Worm (Caenorhabditis elegans): ENCODE data around the gene T08B6.4.

T08B6.4 gene

DNA sequence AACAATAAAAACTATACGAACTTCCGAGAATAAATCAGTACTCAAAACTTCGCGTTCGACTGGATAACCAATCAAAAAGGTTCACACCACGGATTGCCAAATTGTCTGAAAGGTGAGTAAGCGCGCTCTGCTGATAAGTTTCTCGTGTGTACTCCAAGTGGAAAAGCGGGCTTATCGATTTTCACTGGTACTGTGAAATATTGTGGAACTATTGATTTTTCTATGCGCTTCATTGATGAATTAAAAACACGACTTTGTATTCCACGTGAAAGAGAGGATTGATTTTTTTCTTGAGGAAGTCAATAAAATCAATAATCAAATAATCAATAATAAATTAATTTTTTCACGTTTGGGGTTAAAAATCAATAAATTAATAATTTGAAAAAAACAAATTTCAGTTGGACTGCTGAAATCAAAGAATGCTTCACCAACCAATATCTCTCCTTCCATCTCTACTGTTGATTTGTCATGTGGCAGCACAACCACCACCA, at the start of gene T08B6.4:
T08B6.4 (plus strand) TSS at position 51 of the 491 bp plus-strand sequence.
- no peak for TF ChIP-seq nhr-90 (tag; optimal IDR thresholded peaks at IDR 0.05)
- no peak for TF ChIP-seq egrh-3 (GFP tag; IDR thresholded peaks at IDR 0.05)
- TF ChIP-seq K11D2.4 (GFP tag; IDR thresholded peaks at IDR 0.05): no peak
- no peak; the same call in 1 of the 2 replicates for TF ChIP-seq hsf-1 (GFP tag; IDR thresholded peaks at IDR 0.05)
- no peak for TF ChIP-seq tbp1 (GFP tag; optimal IDR thresholded peaks at IDR 0.05)

DNA sequence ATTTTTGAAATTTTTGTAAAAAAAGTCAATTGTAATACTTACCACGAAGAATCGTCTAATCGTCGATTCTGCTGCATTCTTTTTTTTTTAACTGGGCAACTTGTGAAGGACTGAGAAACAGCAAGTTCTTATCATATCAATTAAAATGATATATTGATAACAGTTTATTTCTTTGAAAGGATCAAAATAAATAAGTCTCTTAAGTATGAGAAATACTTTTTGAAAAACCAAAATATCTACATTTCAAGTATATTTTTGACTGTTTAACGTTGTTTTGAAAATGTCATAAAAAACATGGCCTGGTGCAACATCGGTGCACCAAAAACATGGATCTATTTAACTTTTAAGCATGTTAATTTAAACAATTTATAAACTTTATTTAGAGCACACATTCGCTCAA, 49.3 kb upstream of the T08B6.4 start, which contains the start of gene Y17G9A.2:
Y17G9A.2 (minus strand) TSS at position 101 of the 400 bp plus-strand sequence.
- TF ChIP-seq lsy-27 (tag; optimal IDR thresholded peaks at IDR 0.05; ENCODE audit: borderline replicate concordance, insufficient read depth): no peak
- TF ChIP-seq bed-2 (GFP tag; IDR thresholded peaks at IDR 0.05): no peak
- no peak for TF ChIP-seq let-526 (GFP tag; IDR thresholded peaks at IDR 0.05)
- no peak for TF ChIP-seq lin-26 (GFP tag; IDR thresholded peaks at IDR 0.05)
- TF ChIP-seq hrde-1 (tag; optimal IDR thresholded peaks at IDR 0.05; ENCODE audit: borderline replicate concordance): no peak
- TF ChIP-seq F49E8.2 (tag; optimal IDR thresholded peaks at IDR 0.05; ENCODE audit: insufficient read depth): no peak
- no peak for TF ChIP-seq F57A8.1 (GFP tag; optimal IDR thresholded peaks at IDR 0.05)
- no peak for TF ChIP-seq cebp-1 (GFP tag; IDR thresholded peaks at IDR 0.05)
- no peak for TF ChIP-seq cebp-1 (tag; optimal IDR thresholded peaks at IDR 0.05)
- no peak for TF ChIP-seq F39B2.1 (GFP tag; IDR thresholded peaks at IDR 0.05)
- TF ChIP-seq nfyb-1 (GFP tag; IDR thresholded peaks at IDR 0.05): no peak
- no peak for TF ChIP-seq mel-28 (tag; optimal IDR thresholded peaks at IDR 0.05; ENCODE audit: borderline replicate concordance)
- no peak for TF ChIP-seq nhr-179 (tag; optimal IDR thresholded peaks at IDR 0.05)
- TF ChIP-seq lag-1 (GFP tag; IDR thresholded peaks at IDR 0.05): no peak
- TF ChIP-seq zim-3 (tag; optimal IDR thresholded peaks at IDR 0.05): no peak
- TF ChIP-seq lir-1 (GFP tag; conservative IDR thresholded peaks at IDR 0.05): no peak
- TF ChIP-seq madf-3 (GFP tag; IDR thresholded peaks at IDR 0.05): no peak

DNA sequence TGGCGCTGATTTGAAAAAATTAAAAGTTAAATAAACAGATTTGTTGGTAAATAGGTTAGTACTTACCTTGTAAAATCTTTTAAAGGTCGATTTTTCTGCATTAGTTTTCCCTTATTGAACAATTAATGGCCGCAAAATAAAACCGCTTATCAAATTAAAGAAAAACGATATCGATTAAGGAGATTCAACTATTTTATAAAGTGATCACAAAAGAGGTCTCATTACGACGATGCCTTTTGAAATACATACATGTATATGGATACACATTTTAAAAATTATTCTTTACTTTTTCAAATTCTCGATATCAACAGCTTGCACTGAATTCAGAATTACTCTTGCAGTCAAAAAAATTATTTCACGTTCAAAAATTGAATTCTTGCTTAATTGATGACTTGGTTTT, 46.9 kb upstream of the T08B6.4 start, which contains the start of gene Y17G9A.3:
Y17G9A.3 (minus strand) TSS at position 101 of the 400 bp plus-strand sequence.
- TF ChIP-seq F10E7.11 (tag; optimal IDR thresholded peaks at IDR 0.05) (no peak), lin-54 (GFP tag; optimal IDR thresholded peaks at IDR 0.05) (no peak), F55B11.4 (tag; optimal IDR thresholded peaks at IDR 0.05; ENCODE audit: borderline replicate concordance, insufficient read depth) (no peak), ztf-28 (GFP tag; IDR thresholded peaks at IDR 0.05) (no peak), fkh-3 (tag; optimal IDR thresholded peaks at IDR 0.05) (no peak), rec-8 (tag; optimal IDR thresholded peaks at IDR 0.05) (no peak), nhr-179 (tag; optimal IDR thresholded peaks at IDR 0.05) (no peak), aptf-2 (GFP tag; conservative IDR thresholded peaks at IDR 0.05) (no peak), madf-3 (GFP tag; IDR thresholded peaks at IDR 0.05) (no peak), ztf-25 (GFP tag; IDR thresholded peaks at IDR 0.05) (no peak), madf-8 (GFP tag; conservative IDR thresholded peaks at IDR 0.05) (no peak), ekl-4 (GFP tag; IDR thresholded peaks at IDR 0.05) (no peak), B0261.1 (tag; optimal IDR thresholded peaks at IDR 0.05) (no peak)

DNA sequence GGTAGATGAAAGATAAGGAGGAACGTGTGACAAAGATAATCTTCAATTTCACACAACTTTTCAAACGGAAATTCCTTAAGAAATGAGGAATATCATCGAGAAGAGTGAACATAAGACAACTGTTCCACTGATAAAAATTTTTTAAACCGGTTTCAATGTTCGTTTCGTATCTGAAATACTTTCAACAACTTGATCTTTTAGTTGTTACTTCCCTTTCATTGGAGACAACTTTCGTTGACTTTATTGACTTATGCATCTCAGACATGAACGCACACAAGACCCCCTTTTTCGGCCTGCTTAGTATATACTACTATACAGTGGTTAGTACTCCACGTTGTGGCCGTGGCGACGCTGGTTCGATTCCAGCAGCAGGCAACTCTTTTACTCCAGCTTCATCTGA, 44.0 kb upstream of the T08B6.4 start, which contains the start of the genes Y17G9A.4 and str-173:
Y17G9A.4 (minus strand) TSS at position 101 of the 400 bp plus-strand sequence.
str-173 (plus strand) TSS at position 325 of the 400 bp plus-strand sequence.
- TF ChIP-seq somi-1 (GFP tag; optimal IDR thresholded peaks at IDR 0.05): no peak
- TF ChIP-seq rpc-1 (optimal IDR thresholded peaks at IDR 0.05): no peak
- peak; percentile 20 for TF ChIP-seq rpc-1 (tag; optimal IDR thresholded peaks at IDR 0.05)
